In genomic region chr2L:20349671-20350539, dm6 we compare ENCODE assay signal across 1 fruit fly cellular context.
TF ChIP-seq lines count a peak whose summit lies in the region.

La (minus strand) TSS chr2L:20350012.
RtGEF (plus strand) TSS chr2L:20350434.

TF ChIP-seq in whole organism, embryonic, 481 proteins besides CTCF, POLR2A, EP300 and RAD21 (continued from another document):
- TF ChIP-seq CG9609 (GFP tag; optimal IDR thresholded peaks at IDR 0.05; lab: Kevin White, UChicago): peak; percentile 51
- TF ChIP-seq CG17361 (GFP tag; IDR thresholded peaks at IDR 0.05; lab: Robert Waterston, UW): peak; percentile 77
- peak; percentile 71 for TF ChIP-seq CoRest (tag; optimal IDR thresholded peaks at IDR 0.05; lab: Kevin White, UChicago)
- no peak for TF ChIP-seq CG6654 (GFP tag; optimal IDR thresholded peaks at IDR 0.05; lab: Kevin White, UChicago)
- TF ChIP-seq CG2712 (tag; optimal IDR thresholded peaks at IDR 0.05; lab: Kevin White, UChicago): peak; percentile 51
- peak; percentile 49 for TF ChIP-seq CG18262 (tag; optimal IDR thresholded peaks at IDR 0.05; lab: Kevin White, UChicago)
- TF ChIP-seq gem (tag; optimal IDR thresholded peaks at IDR 0.05; lab: Kevin White, UChicago): peak; percentile 61
- peak; percentile 59 for TF ChIP-seq CG6272 (GFP tag; IDR thresholded peaks at IDR 0.05; lab: Robert Waterston, UW)
- no peak for TF ChIP-seq dati (GFP tag; IDR thresholded peaks at IDR 0.05; lab: Robert Waterston, UW)
- TF ChIP-seq CG4328 (GFP tag; optimal IDR thresholded peaks at IDR 0.05; lab: Kevin White, UChicago): no peak
- peak; percentile 48 for TF ChIP-seq tin (GFP tag; optimal IDR thresholded peaks at IDR 0.05; lab: Kevin White, UChicago)
- TF ChIP-seq CG2202 (tag; optimal IDR thresholded peaks at IDR 0.05; lab: Kevin White, UChicago): no peak
- TF ChIP-seq CG11085 (GFP tag; IDR thresholded peaks at IDR 0.05; lab: Robert Waterston, UW): peak; percentile 7; the same call in 1 of the 2 replicates
- no peak for TF ChIP-seq HLH3B (GFP tag; IDR thresholded peaks at IDR 0.05; lab: Robert Waterston, UW)
- peak; percentile 62 to 64 for TF ChIP-seq Pdp1 (GFP tag; optimal IDR thresholded peaks at IDR 0.05; lab: Kevin White, UChicago)
- TF ChIP-seq CG15479 (GFP tag; optimal IDR thresholded peaks at IDR 0.05; lab: Kevin White, UChicago): no peak
- TF ChIP-seq HLHmδ (GFP tag; optimal IDR thresholded peaks at IDR 0.05; lab: Kevin White, UChicago): no peak
- no peak for TF ChIP-seq Antp (GFP tag; optimal IDR thresholded peaks at IDR 0.05; lab: Kevin White, UChicago)
- no peak for TF ChIP-seq gro (GFP tag; optimal IDR thresholded peaks at IDR 0.05; lab: Kevin White, UChicago)
- TF ChIP-seq Ets65A (GFP tag; lab: Kevin White, UChicago): peak; percentile 97
- TF ChIP-seq CG2889 (GFP tag; IDR thresholded peaks at IDR 0.05; lab: Robert Waterston, UW): peak; percentile 44; the same call in 1 of the 3 replicates
- TF ChIP-seq CG30431 (GFP tag; optimal IDR thresholded peaks at IDR 0.05; lab: Kevin White, UChicago): peak; percentile 13
- peak; percentile 70 for TF ChIP-seq HLH54F (GFP tag; optimal IDR thresholded peaks at IDR 0.05; lab: Kevin White, UChicago)
- TF ChIP-seq crc (GFP tag; optimal IDR thresholded peaks at IDR 0.05; lab: Kevin White, UChicago): peak; percentile 24
- peak; percentile 81 for TF ChIP-seq CG30403 (GFP tag; optimal IDR thresholded peaks at IDR 0.05; lab: Kevin White, UChicago)
- peak; percentile 16 for TF ChIP-seq CG11723 (GFP tag; optimal IDR thresholded peaks at IDR 0.05; lab: Kevin White, UChicago)
- no peak for TF ChIP-seq gt (GFP tag; IDR thresholded peaks at IDR 0.05; lab: Robert Waterston, UW)
- TF ChIP-seq Myb (GFP tag; optimal IDR thresholded peaks at IDR 0.05; lab: Kevin White, UChicago): peak; percentile 38
- TF ChIP-seq kni (GFP tag; optimal IDR thresholded peaks at IDR 0.05; lab: Kevin White, UChicago): peak; percentile 51
- peak; percentile 15; the same call in 1 of the 2 replicates for TF ChIP-seq Ada2b (GFP tag; IDR thresholded peaks at IDR 0.05; lab: Robert Waterston, UW)
